Fruit fly (Drosophila melanogaster): ENCODE data around the gene CG33965.
A peak's percentile ranks its signal among the peaks of the same experiment; 100 is the strongest.

Gene CG33965

dm6 chr3L:1204674-1205547, 27.8 kb upstream of the CG33965 start, which contains the start of gene CG9119 (continued):
- TF ChIP-seq Lpt (GFP tag; optimal IDR thresholded peaks at IDR 0.05), result no peak
- TF ChIP-seq lilli (GFP tag; optimal IDR thresholded peaks at IDR 0.05), result peak; percentile 72
- TF ChIP-seq en (GFP tag; optimal IDR thresholded peaks at IDR 0.05), result no peak
- TF ChIP-seq MBD-R2 (GFP tag; IDR thresholded peaks at IDR 0.05), result no peak
- peak; percentile 48 for TF ChIP-seq fd96Cb (tag; optimal IDR thresholded peaks at IDR 0.05)
- peak; percentile 52; the same call in 1 of the 2 replicates for TF ChIP-seq CG3847 (GFP tag; IDR thresholded peaks at IDR 0.05)
- peak; percentile 1 for TF ChIP-seq CG6765 (GFP tag; optimal IDR thresholded peaks at IDR 0.05)
- peak; percentile 71 for TF ChIP-seq Antp (GFP tag; optimal IDR thresholded peaks at IDR 0.05)
- TF ChIP-seq CG12219 (GFP tag; optimal IDR thresholded peaks at IDR 0.05), result peak; percentile 58
- TF ChIP-seq cg (GFP tag; optimal IDR thresholded peaks at IDR 0.05), result no peak
- peak; percentile 57 for TF ChIP-seq PHDP (tag; optimal IDR thresholded peaks at IDR 0.05)
- peak; percentile 39; the same call in 1 of the 2 replicates for TF ChIP-seq Lim3 (GFP tag; IDR thresholded peaks at IDR 0.05)
- TF ChIP-seq Hmx (GFP tag; optimal IDR thresholded peaks at IDR 0.05), result peak; percentile 15
- peak; percentile 47 for TF ChIP-seq sqz (GFP tag; optimal IDR thresholded peaks at IDR 0.05)
- peak; percentile 45; the same call in 1 of the 2 replicates for TF ChIP-seq CG32767 (GFP tag; IDR thresholded peaks at IDR 0.05)
- TF ChIP-seq HmgZ (tag; optimal IDR thresholded peaks at IDR 0.05), result peak; percentile 42
- TF ChIP-seq pfk (GFP tag; optimal IDR thresholded peaks at IDR 0.05), result no peak
- TF ChIP-seq CHES-1-like (GFP tag; optimal IDR thresholded peaks at IDR 0.05), result peak; percentile 71
- TF ChIP-seq rib (GFP tag; IDR thresholded peaks at IDR 0.05), result 0 out of 2 replicates have a peak, but pooled peaks have one; percentile 19
- TF ChIP-seq CG30020 (tag; optimal IDR thresholded peaks at IDR 0.05), result no peak
- peak; percentile 19 for TF ChIP-seq CG8281 (tag; optimal IDR thresholded peaks at IDR 0.05)
- no peak for TF ChIP-seq slou (GFP tag; optimal IDR thresholded peaks at IDR 0.05)
- peak; percentile 58 for TF ChIP-seq caup (GFP tag; optimal IDR thresholded peaks at IDR 0.05; ENCODE audit: severe bottlenecking)
- TF ChIP-seq CG4617 (GFP tag; optimal IDR thresholded peaks at IDR 0.05; ENCODE audit: borderline replicate concordance), result no peak
- TF ChIP-seq CG10209 (GFP tag; optimal IDR thresholded peaks at IDR 0.05), result peak; percentile 74
- no peak for TF ChIP-seq Elba2 (GFP tag; optimal IDR thresholded peaks at IDR 0.05)
- TF ChIP-seq da (GFP tag; optimal IDR thresholded peaks at IDR 0.05), result peak; percentile 23
- peak; percentile 56 for TF ChIP-seq CG12155 (GFP tag; optimal IDR thresholded peaks at IDR 0.05)
- no peak for TF ChIP-seq bowl (GFP tag; IDR thresholded peaks at IDR 0.05)

dm6 chr3L:1206682-1207421, 25.8 kb upstream of the CG33965 start, which contains the start of gene LysB:
LysB (plus strand) TSS chr3L:1207371.
- TF ChIP-seq CG14667 (GFP tag; IDR thresholded peaks at IDR 0.05) (no peak), Ssrp (tag; optimal IDR thresholded peaks at IDR 0.05) (no peak), CG13624 (GFP tag; optimal IDR thresholded peaks at IDR 0.05) (peak; percentile 7), CG9437 (GFP tag; optimal IDR thresholded peaks at IDR 0.05) (no peak), Neu2 (GFP tag; optimal IDR thresholded peaks at IDR 0.05; ENCODE audit: borderline replicate concordance) (peak; percentile 64), Dp (GFP tag; optimal IDR thresholded peaks at IDR 0.05) (peak; percentile 59), CG6272 (GFP tag; IDR thresholded peaks at IDR 0.05) (peak; percentile 16; the same call in 1 of the 2 replicates), CG2199 (GFP tag; IDR thresholded peaks at IDR 0.05) (peak; percentile 37; the same call in 1 of the 3 replicates), Stat92E (GFP tag; optimal IDR thresholded peaks at IDR 0.05) (no peak), CG5180 (GFP tag; optimal IDR thresholded peaks at IDR 0.05) (no peak), Lpt (GFP tag; optimal IDR thresholded peaks at IDR 0.05) (no peak), chif (GFP tag; optimal IDR thresholded peaks at IDR 0.05) (peak in 1 of 2 experiments; percentile 14), E2f2 (GFP tag; IDR thresholded peaks at IDR 0.05) (peak; percentile 66), Nf-YB (GFP tag; optimal IDR thresholded peaks at IDR 0.05) (no peak), gem (tag; optimal IDR thresholded peaks at IDR 0.05) (no peak), Asciz (GFP tag; optimal IDR thresholded peaks at IDR 0.05) (no peak), ato (GFP tag; IDR thresholded peaks at IDR 0.05; ENCODE audit: partially characterized antibody) (0 out of 2 replicates have a peak, but pooled peaks have one; percentile 26), ftz-f1 (GFP tag; optimal IDR thresholded peaks at IDR 0.05) (peak; percentile 33), Med (GFP tag) (peak; percentile 82)
